Fruit fly (Drosophila melanogaster) whole organism, prepupa: Measurements from ENCODE around the gene CG45067.

Source experiments
- Blimp-1 ChIP-seq: fragments of 200-800 bp; sonication (Bioruptor generic); optimal IDR thresholded peaks from 3 replicates; lab custom pipeline; 2017; ENCODE audit warnings: missing biosample characterization, missing genetic modification characterization, mild to moderate bottlenecking, moderate library complexity, missing genetic modification reagents
- CG10631 ChIP-seq: fragments of 200-800 bp; sonication (Bioruptor generic); optimal IDR thresholded peaks from 2 replicates; lab custom pipeline; 2016; ENCODE audit warnings: missing biosample characterization, missing genetic modification characterization
- CG10669 ChIP-seq: fragments of 200-800 bp; sonication (Bioruptor generic); optimal IDR thresholded peaks from 3 replicates; lab custom pipeline; 2018; ENCODE audit warnings: missing biosample characterization, mild to moderate bottlenecking, missing genetic modification characterization, moderate library complexity
- CG11762 ChIP-seq: fragments of 200-800 bp; sonication (Bioruptor generic); optimal IDR thresholded peaks from 3 replicates; lab custom pipeline; 2016; ENCODE audit warnings: missing biosample characterization, missing genetic modification characterization; ENCODE audit not compliant: insufficient read depth
- CG11902 ChIP-seq: fragments of 200-800 bp; sonication (Bioruptor generic); optimal IDR thresholded peaks from 3 replicates; lab custom pipeline; 2016; ENCODE audit warnings: missing biosample characterization, missing genetic modification characterization
- CG16779 ChIP-seq: fragments of 200-800 bp; sonication (Bioruptor generic); optimal IDR thresholded peaks from 3 replicates; lab custom pipeline; 2017; ENCODE audit warnings: missing biosample characterization, mild to moderate bottlenecking, missing genetic modification characterization
- CG6163 ChIP-seq: fragments of 200-800 bp; sonication (Bioruptor generic); IDR thresholded peaks from 3 replicates; pipeline ENCODE4 v1.3.6; 2022; ENCODE audit warnings: missing biosample characterization, missing genetic modification characterization
- CG6276 ChIP-seq: fragments of 200-800 bp; sonication (Bioruptor generic); optimal IDR thresholded peaks from 2 replicates; lab custom pipeline; 2017; ENCODE audit warnings: missing biosample characterization, mild to moderate bottlenecking, missing genetic modification characterization
- CG6808 ChIP-seq: fragments of 200-800 bp; sonication (Bioruptor generic); optimal IDR thresholded peaks from 3 replicates; lab custom pipeline; 2017; ENCODE audit warnings: missing biosample characterization, missing genetic modification characterization, mild to moderate bottlenecking, moderate library complexity, missing genetic modification reagents
- CG6854 ChIP-seq: fragments of 200-800 bp; sonication (Bioruptor generic); optimal IDR thresholded peaks from 2 replicates; lab custom pipeline; 2017; ENCODE audit warnings: missing biosample characterization, mild to moderate bottlenecking, missing genetic modification characterization
- CG7368 ChIP-seq: fragments of 200-800 bp; sonication (Bioruptor generic); optimal IDR thresholded peaks from 3 replicates; lab custom pipeline; 2016; ENCODE audit warnings: missing biosample characterization, missing genetic modification characterization
- CG8119 ChIP-seq: fragments of 200-800 bp; sonication (Bioruptor generic); IDR thresholded peaks from 3 replicates; pipeline ENCODE4 v1.3.6; 2022; ENCODE audit warnings: missing biosample characterization, missing genetic modification characterization
- CG9139 ChIP-seq: fragments of 200-800 bp; sonication (Bioruptor generic); optimal IDR thresholded peaks from 3 replicates; lab custom pipeline; 2017; ENCODE audit warnings: missing biosample characterization, mild to moderate bottlenecking, missing genetic modification characterization
- Ets96B ChIP-seq: fragments of 200-800 bp; optimal IDR thresholded peaks from 2 replicates; lab custom pipeline; 2019; ENCODE audit warnings: missing biosample characterization, mild to moderate bottlenecking, missing genetic modification characterization, moderate library complexity
- Hr39 ChIP-seq: fragments of 200-800 bp; sonication (Bioruptor generic); optimal IDR thresholded peaks from 2 replicates; lab custom pipeline; 2016; ENCODE audit warnings: missing biosample characterization, missing genetic modification characterization
- Met ChIP-seq: fragments of 200-800 bp; sonication (Bioruptor generic); optimal IDR thresholded peaks from 3 replicates; lab custom pipeline; 2016; ENCODE audit warnings: missing biosample characterization, missing genetic modification characterization
- Smox ChIP-seq: fragments of 200-800 bp; sonication (Bioruptor generic); optimal IDR thresholded peaks from 3 replicates; lab custom pipeline; 2016; ENCODE audit warnings: missing biosample characterization, missing genetic modification characterization
- Sox102F ChIP-seq: fragments of 200-800 bp; sonication (Bioruptor generic); optimal IDR thresholded peaks from 2 replicates; lab custom pipeline; 2016; ENCODE audit warnings: missing biosample characterization, mild to moderate bottlenecking, missing genetic modification characterization
- acj6 ChIP-seq: fragments of 200-800 bp; sonication (Bioruptor generic); optimal IDR thresholded peaks from 3 replicates; lab custom pipeline; 2016; ENCODE audit warnings: missing biosample characterization, missing genetic modification characterization
- cyc ChIP-seq: fragments of 200-800 bp; sonication (Bioruptor generic); optimal IDR thresholded peaks from 3 replicates; lab custom pipeline; 2016; ENCODE audit warnings: missing biosample characterization, missing genetic modification characterization
- dac ChIP-seq: fragments of 200-800 bp; sonication (Bioruptor generic); optimal IDR thresholded peaks from 2 replicates; lab custom pipeline; 2017; ENCODE audit warnings: missing biosample characterization, mild to moderate bottlenecking, missing genetic modification characterization
- eg ChIP-seq: fragments of 200-800 bp; sonication (Bioruptor generic); IDR thresholded peaks from 3 replicates; pipeline ENCODE4 v1.3.6; 2022; ENCODE audit warnings: missing biosample characterization, missing genetic modification characterization
- fkh ChIP-seq: fragments of 200-800 bp; sonication (Bioruptor generic); optimal IDR thresholded peaks from 3 replicates; lab custom pipeline; 2017; ENCODE audit warnings: missing biosample characterization, mild to moderate bottlenecking, missing genetic modification characterization, moderate library complexity
- lz ChIP-seq: fragments of 200-800 bp; sonication (Bioruptor generic); optimal IDR thresholded peaks from 3 replicates; lab custom pipeline; 2016; ENCODE audit warnings: missing biosample characterization, missing genetic modification characterization
- pdm3 ChIP-seq: fragments of 200-800 bp; sonication (Bioruptor generic); optimal IDR thresholded peaks from 3 replicates; lab custom pipeline; 2016; ENCODE audit warnings: missing biosample characterization, missing genetic modification characterization
- salr ChIP-seq, 2 experiments: fragments of 200-800 bp; sonication (Bioruptor generic); optimal IDR thresholded peaks; 3 replicates each; lab custom pipeline; 2016 to 2018; ENCODE audit warnings: missing biosample characterization in 2 of 2, missing genetic modification characterization in 2 of 2, mild to moderate bottlenecking in 1 of 2
- ss ChIP-seq, 2 experiments: fragments of 200-800 bp; sonication (Bioruptor generic); optimal IDR thresholded peaks; 2 replicates in 1 of 2; 3 replicates in 1 of 2; lab custom pipeline; 2017 to 2018; ENCODE audit warnings: mild to moderate bottlenecking in 2 of 2, missing biosample characterization in 2 of 2, missing genetic modification characterization in 2 of 2, moderate library complexity in 1 of 2
- svp ChIP-seq: fragments of 200-800 bp; sonication (Bioruptor generic); peaks from one replicate; lab custom pipeline; 2016; ENCODE audit warnings: missing biosample characterization, missing genetic modification characterization
- topi ChIP-seq: fragments of 200-800 bp; sonication (Bioruptor generic); optimal IDR thresholded peaks from 3 replicates; lab custom pipeline; 2016; ENCODE audit warnings: missing biosample characterization, missing genetic modification characterization
- vri ChIP-seq: fragments of 200-800 bp; sonication (Bioruptor generic); optimal IDR thresholded peaks from 3 replicates; lab custom pipeline; 2016; ENCODE audit warnings: missing biosample characterization, mild to moderate bottlenecking, missing genetic modification characterization

The CG45067 gene

dm6 chr3L:3105531-3105930 is 8.7 kb downstream of the CG45067 start:
- TF ChIP-seq CG8119 (GFP tag; lab: Robert Waterston, UW) (peak; percentile 53; the same call in 1 of the 3 replicates), CG6276 (GFP tag; lab: Kevin White, UChicago) (peak; percentile 58), eg (peak; percentile 34; the same call in 1 of the 3 replicates), cyc (GFP tag; lab: Kevin White, UChicago) (no peak), Ets96B (tag; lab: Kevin White, UChicago) (no peak), CG6163 (GFP tag; lab: Robert Waterston, UW) (0 out of 3 replicates have a peak, but pooled peaks have one; percentile 30)

dm6 chr3L:3102506-3103023 is 11.7 kb downstream of the CG45067 start:
- no peak for TF ChIP-seq vri (GFP tag; lab: Kevin White, UChicago)
- no peak for TF ChIP-seq CG6808 (GFP tag; lab: Kevin White, UChicago)
- no peak for TF ChIP-seq Sox102F (GFP tag; lab: Kevin White, UChicago)
- TF ChIP-seq ss (GFP tag; optimal IDR thresholded peaks at IDR 0.05; lab: Kevin White, UChicago) = no peak
- no peak for TF ChIP-seq fkh

- TF ChIP-seq CG6808 (GFP tag; lab: Kevin White, UChicago) (peak; percentile 35), CG10631 (no peak), CG10669 (peak; percentile 31), Sox102F (GFP tag; lab: Kevin White, UChicago) (no peak)
Measured at dm6 chr3L:3101157-3101556, 13.1 kb downstream of the CG45067 start.

DNA sequence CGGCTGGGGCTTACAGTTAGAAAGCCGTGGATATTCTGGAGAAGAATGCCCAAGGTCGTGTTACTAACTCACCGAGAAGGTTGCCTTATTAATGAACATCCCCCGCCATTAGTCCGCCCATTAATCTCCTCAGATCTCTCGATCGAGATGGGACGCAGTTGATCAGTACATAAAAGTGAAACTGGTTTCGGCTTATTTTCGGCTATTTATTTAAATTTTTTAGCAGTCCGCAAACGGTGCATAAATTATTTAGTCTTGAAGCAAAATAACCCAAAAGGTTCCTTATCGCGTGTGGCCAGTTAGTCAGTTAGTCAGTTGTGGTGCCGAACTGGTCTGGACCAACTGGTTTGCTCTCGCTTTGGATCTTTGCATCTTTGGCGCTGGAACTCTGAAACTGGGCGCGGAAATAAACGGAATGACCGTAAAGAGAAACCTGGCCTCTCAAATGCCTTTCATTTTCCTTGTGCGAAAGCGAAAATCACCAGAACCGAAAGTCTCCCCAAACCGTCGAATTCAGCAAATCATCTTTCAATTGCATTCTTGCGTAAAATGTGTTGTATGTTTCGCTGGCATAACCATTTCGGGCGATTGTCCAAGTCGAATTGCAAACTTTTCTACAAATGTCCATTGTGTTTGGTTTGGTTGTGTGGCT is 15.4 kb downstream of the CG45067 start:
- no peak for TF ChIP-seq CG7368 (GFP tag; lab: Kevin White, UChicago)
- TF ChIP-seq topi = peak; percentile 6
- TF ChIP-seq CG6854 (GFP tag; lab: Kevin White, UChicago) = peak; percentile 73
- TF ChIP-seq eg = 0 out of 3 replicates have a peak, but pooled peaks have one; percentile 21
- TF ChIP-seq Blimp-1 = peak; percentile 99

DNA sequence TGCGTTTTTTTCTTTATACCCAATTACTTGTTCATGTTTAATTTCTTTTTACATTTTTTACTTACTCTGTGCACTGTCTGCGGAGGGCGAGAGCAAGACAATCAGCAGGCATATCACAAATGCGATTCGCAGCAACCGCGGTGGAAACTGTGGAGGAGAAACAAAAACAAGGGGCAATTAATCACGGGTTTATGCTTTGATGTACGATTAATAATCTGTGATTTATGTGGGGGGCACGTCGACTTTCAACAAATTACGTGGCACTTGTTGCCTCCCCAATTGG is 16.7 kb downstream of the CG45067 start:
- no peak for TF ChIP-seq svp (GFP tag; lab: Kevin White, UChicago)
- no peak for TF ChIP-seq acj6 (GFP tag; lab: Kevin White, UChicago)
- no peak for TF ChIP-seq Hr39
- TF ChIP-seq CG9139 (GFP tag; lab: Kevin White, UChicago) = no peak
- no peak for TF ChIP-seq lz (GFP tag; lab: Kevin White, UChicago)
- no peak for TF ChIP-seq dac
- no peak for TF ChIP-seq salr (GFP tag; optimal IDR thresholded peaks at IDR 0.05; lab: Kevin White, UChicago)
- TF ChIP-seq CG16779 (tag; lab: Kevin White, UChicago) = no peak
- TF ChIP-seq Met (GFP tag; lab: Kevin White, UChicago) = no peak
- TF ChIP-seq CG11762 (GFP tag; lab: Kevin White, UChicago) = no peak
- TF ChIP-seq CG11902 = no peak
- no peak for TF ChIP-seq Smox (GFP tag; lab: Kevin White, UChicago)
- no peak for TF ChIP-seq pdm3 (GFP tag; lab: Kevin White, UChicago)
